Worm (Caenorhabditis elegans) whole organism, L2 larva: ENCODE measurements around the gene acp-7.

Experiments used
- C34F6.9 ChIP-seq: fragments of 150-350 bp; optimal IDR thresholded peaks from 2 replicates; lab custom pipeline; 2014; ENCODE audit warnings: missing biosample characterization, missing genetic modification characterization
- R02D3.7 ChIP-seq: fragments of 150-350 bp; optimal IDR thresholded peaks from 2 replicates; lab custom pipeline; 2014; ENCODE audit warnings: missing biosample characterization, missing genetic modification characterization
- Y55F3AM.14 ChIP-seq: fragments of 200-800 bp; sonication (Bioruptor generic); optimal IDR thresholded peaks from 2 replicates; lab custom pipeline; 2018; ENCODE audit warnings: mild to moderate bottlenecking, missing genetic modification characterization, missing compliant biosample characterization
- ZK546.5 ChIP-seq: sonication (generic microtip); optimal IDR thresholded peaks from 2 replicates; lab custom pipeline; 2017; ENCODE audit warnings: missing biosample characterization, missing genetic modification characterization
- alr-1 ChIP-seq: fragments of 150-350 bp; optimal IDR thresholded peaks from 2 replicates; lab custom pipeline; 2014; ENCODE audit warnings: missing biosample characterization, missing genetic modification characterization
- aly-2 ChIP-seq: fragments of 150-350 bp; optimal IDR thresholded peaks from 2 replicates; lab custom pipeline; 2014; ENCODE audit warnings: missing biosample characterization, missing genetic modification characterization
- ama-1 ChIP-seq: fragments of 150-350 bp; optimal IDR thresholded peaks from 2 replicates; lab custom pipeline; 2018; ENCODE audit warnings: inconsistent platforms
- blmp-1 ChIP-seq: sonication (generic microtip); optimal IDR thresholded peaks from 2 replicates; lab custom pipeline; 2017; ENCODE audit warnings: missing genetic modification characterization, mild to moderate bottlenecking, missing compliant biosample characterization, antibody characterized with exemption, moderate library complexity; ENCODE audit not compliant: insufficient read depth
- crh-2 ChIP-seq: sonication (generic microtip); optimal IDR thresholded peaks from 2 replicates; lab custom pipeline; 2017; ENCODE audit warnings: missing biosample characterization, missing genetic modification characterization
- elt-1 ChIP-seq: fragments of 150-350 bp; optimal IDR thresholded peaks from 2 replicates; lab custom pipeline; 2014; ENCODE audit warnings: missing biosample characterization, missing genetic modification characterization
- fos-1 ChIP-seq: fragments of 150-350 bp; optimal IDR thresholded peaks from 2 replicates; lab custom pipeline; 2014; ENCODE audit warnings: missing biosample characterization, missing genetic modification characterization
- lin-11 ChIP-seq: fragments of 150-350 bp; sonication (generic microtip); optimal IDR thresholded peaks from 2 replicates; lab custom pipeline; 2014; ENCODE audit warnings: missing biosample characterization, missing genetic modification characterization, inconsistent platforms, mixed read lengths
- lin-13 ChIP-seq: fragments of 150-350 bp; optimal IDR thresholded peaks from 2 replicates; lab custom pipeline; 2014; ENCODE audit warnings: missing biosample characterization, missing genetic modification reagents, missing genetic modification characterization
- lsy-2 ChIP-seq, 2 experiments: fragments of 150-350 bp in 1 of 2; sonication (generic microtip) in 1 of 2; optimal IDR thresholded peaks; 2 replicates each; lab custom pipeline; 2014 to 2017; ENCODE audit warnings: missing biosample characterization in 2 of 2, missing genetic modification characterization in 2 of 2
- mab-5 ChIP-seq: fragments of 150-350 bp; optimal IDR thresholded peaks from 2 replicates; lab custom pipeline; 2014; ENCODE audit warnings: missing biosample characterization, missing genetic modification characterization
- mbf-1 ChIP-seq: sonication (generic microtip); optimal IDR thresholded peaks from 2 replicates; lab custom pipeline; 2017; ENCODE audit warnings: missing biosample characterization, missing genetic modification characterization
- mdl-1 ChIP-seq, 2 experiments: fragments of 150-350 bp in 1 of 2; sonication (generic microtip) in 1 of 2; optimal IDR thresholded peaks; 2 replicates each; lab custom pipeline; 2017; ENCODE audit warnings: missing biosample characterization in 2 of 2, missing genetic modification characterization in 2 of 2
- nhr-10 ChIP-seq: sonication (generic microtip); optimal IDR thresholded peaks from 2 replicates; lab custom pipeline; 2017; ENCODE audit warnings: missing biosample characterization, missing genetic modification characterization
- nhr-12 ChIP-seq: fragments of 150-350 bp; optimal IDR thresholded peaks from 2 replicates; lab custom pipeline; 2014; ENCODE audit warnings: missing biosample characterization, missing genetic modification characterization
- nhr-129 ChIP-seq: fragments of 150-350 bp; optimal IDR thresholded peaks from 2 replicates; lab custom pipeline; 2014; ENCODE audit warnings: missing biosample characterization, missing genetic modification characterization
- nhr-21 ChIP-seq: fragments of 150-350 bp; optimal IDR thresholded peaks from 2 replicates; lab custom pipeline; 2014; ENCODE audit warnings: missing biosample characterization, missing genetic modification characterization
- nhr-23 ChIP-seq: fragments of 150-350 bp; optimal IDR thresholded peaks from 2 replicates; lab custom pipeline; 2014; ENCODE audit warnings: missing biosample characterization, missing genetic modification reagents, missing genetic modification characterization
- nhr-25 ChIP-seq: fragments of 150-350 bp; sonication (generic microtip); optimal IDR thresholded peaks from 3 replicates; lab custom pipeline; 2014; ENCODE audit warnings: missing biosample characterization, missing genetic modification characterization
- nhr-77 ChIP-seq: fragments of 150-350 bp; optimal IDR thresholded peaks from 2 replicates; lab custom pipeline; 2014; ENCODE audit warnings: missing biosample characterization, missing genetic modification characterization
- peb-1 ChIP-seq: fragments of 150-350 bp; optimal IDR thresholded peaks from 2 replicates; lab custom pipeline; 2014; ENCODE audit warnings: missing biosample characterization, missing genetic modification characterization
- sem-4 ChIP-seq: fragments of 150-350 bp; optimal IDR thresholded peaks from 2 replicates; lab custom pipeline; 2014; ENCODE audit warnings: missing biosample characterization, missing genetic modification reagents, missing genetic modification characterization
- skn-1 ChIP-seq: sonication (generic microtip); optimal IDR thresholded peaks from 2 replicates; lab custom pipeline; 2017; ENCODE audit warnings: missing biosample characterization, missing genetic modification characterization
- sma-3 ChIP-seq: sonication (generic microtip); optimal IDR thresholded peaks from 2 replicates; lab custom pipeline; 2016; ENCODE audit warnings: missing genetic modification reagents, missing genetic modification characterization, missing compliant biosample characterization
- snpc-4 ChIP-seq: fragments of 150-350 bp; optimal IDR thresholded peaks from 2 replicates; lab custom pipeline; 2014; ENCODE audit warnings: missing biosample characterization, missing genetic modification characterization
- unc-39 ChIP-seq: fragments of 150-350 bp; optimal IDR thresholded peaks from 2 replicates; lab custom pipeline; 2014; ENCODE audit warnings: missing biosample characterization, missing genetic modification characterization
- zag-1 ChIP-seq: fragments of 150-350 bp; optimal IDR thresholded peaks from 2 replicates; lab custom pipeline; 2014; ENCODE audit warnings: missing biosample characterization, missing genetic modification characterization
- ztf-4 ChIP-seq: fragments of 150-350 bp; optimal IDR thresholded peaks from 2 replicates; lab custom pipeline; 2014; ENCODE audit warnings: missing biosample characterization, missing genetic modification characterization

The acp-7 gene

ce11 chrIV:6473140-6473539, 41.7 kb upstream of the acp-7 start, which contains the start of gene Y73B6BL.27:
Y73B6BL.27 (minus strand) TSS chrIV:6473240.
- TF ChIP-seq skn-1 (tag; lab: Kevin White, UChicago), result no peak
- TF ChIP-seq snpc-4 (tag; lab: Kevin White, UChicago), result no peak
- TF ChIP-seq nhr-25 (tag; lab: Kevin White, UChicago), result no peak
- no peak for TF ChIP-seq blmp-1
- no peak for TF ChIP-seq fos-1 (tag; lab: Kevin White, UChicago)
- no peak for TF ChIP-seq Y55F3AM.14 (GFP tag; lab: Kevin White, UChicago)
- TF ChIP-seq nhr-23, result no peak
- no peak for TF ChIP-seq lin-11 (tag; lab: Kevin White, UChicago)
- no peak for TF ChIP-seq unc-39 (tag; lab: Kevin White, UChicago)
- TF ChIP-seq sem-4 (tag; lab: Kevin White, UChicago), result no peak

ce11 chrIV:6471216-6471615, 39.7 kb upstream of the acp-7 start, which contains the start of gene tmed-13:
tmed-13 (minus strand) TSS chrIV:6471384.
- TF ChIP-seq sem-4 (tag; lab: Kevin White, UChicago) (no peak), nhr-12 (tag; lab: Kevin White, UChicago) (no peak), mbf-1 (tag; lab: Kevin White, UChicago) (no peak), nhr-21 (tag; lab: Kevin White, UChicago) (no peak), nhr-10 (tag; lab: Kevin White, UChicago) (no peak), peb-1 (no peak)

ce11 chrIV:6464005-6464404, 32.5 kb upstream of the acp-7 start, which contains the start of gene acr-25:
acr-25 (plus strand) TSS chrIV:6464305.
- TF ChIP-seq lin-11 (tag; lab: Kevin White, UChicago) (no peak), ztf-4 (tag; lab: Kevin White, UChicago) (no peak), nhr-21 (tag; lab: Kevin White, UChicago) (no peak), nhr-129 (no peak), nhr-23 (no peak), nhr-77 (no peak), aly-2 (tag; lab: Kevin White, UChicago) (no peak), nhr-12 (tag; lab: Kevin White, UChicago) (no peak), snpc-4 (tag; lab: Kevin White, UChicago) (no peak), ZK546.5 (tag; lab: Kevin White, UChicago) (no peak), zag-1 (tag; lab: Kevin White, UChicago) (no peak), mab-5 (no peak), mbf-1 (tag; lab: Kevin White, UChicago) (no peak), mdl-1 (tag; optimal IDR thresholded peaks at IDR 0.05; lab: Kevin White, UChicago) (no peak)
- TF ChIP-seq, all 48 proteins: peak for 0

- TF ChIP-seq nhr-129, result no peak
- TF ChIP-seq skn-1 (tag; lab: Kevin White, UChicago), result no peak
- no peak for TF ChIP-seq ama-1 (lab: Kevin White, UChicago)
- no peak for TF ChIP-seq elt-1 (tag; lab: Kevin White, UChicago)
- TF ChIP-seq ZK546.5 (tag; lab: Kevin White, UChicago), result no peak
- TF ChIP-seq lin-13 (GFP tag; lab: Kevin White, UChicago), result no peak
- TF ChIP-seq nhr-12 (tag; lab: Kevin White, UChicago), result no peak
- no peak for TF ChIP-seq lsy-2 (tag; optimal IDR thresholded peaks at IDR 0.05; lab: Kevin White, UChicago)
- TF ChIP-seq peb-1, result no peak
- TF ChIP-seq R02D3.7, result no peak
- no peak for TF ChIP-seq zag-1 (tag; lab: Kevin White, UChicago)
- TF ChIP-seq crh-2 (tag; lab: Kevin White, UChicago), result no peak
- TF ChIP-seq C34F6.9 (tag; lab: Kevin White, UChicago), result no peak
- no peak for TF ChIP-seq nhr-23
- no peak for TF ChIP-seq Y55F3AM.14 (GFP tag; lab: Kevin White, UChicago)
These were observed 29.1 kb upstream of the acp-7 start for ce11 chrIV:6460596-6460995.

ce11 chrIV:6457472-6457871, 26.0 kb upstream of the acp-7 start, which contains the start of gene lgc-10:
lgc-10 (minus strand) TSS chrIV:6457572.
- TF ChIP-seq sma-3 (GFP tag; lab: Kevin White, UChicago) (no peak), unc-39 (tag; lab: Kevin White, UChicago) (no peak), C34F6.9 (tag; lab: Kevin White, UChicago) (no peak), mdl-1 (tag; optimal IDR thresholded peaks at IDR 0.05; lab: Kevin White, UChicago) (no peak), crh-2 (tag; lab: Kevin White, UChicago) (no peak), alr-1 (no peak), blmp-1 (no peak), zag-1 (tag; lab: Kevin White, UChicago) (no peak), lsy-2 (tag; optimal IDR thresholded peaks at IDR 0.05; lab: Kevin White, UChicago) (no peak), aly-2 (tag; lab: Kevin White, UChicago) (no peak), mbf-1 (tag; lab: Kevin White, UChicago) (no peak), peb-1 (no peak)
